Fruit fly (Drosophila melanogaster): Measurements from ENCODE around the gene CG8012.
"Not testable (repeated sequence)": the region's sequence is repeated elsewhere in the genome, so short reads cannot be mapped to it uniquely, and the experiment has no call there.

The CG8012 gene

DNA sequence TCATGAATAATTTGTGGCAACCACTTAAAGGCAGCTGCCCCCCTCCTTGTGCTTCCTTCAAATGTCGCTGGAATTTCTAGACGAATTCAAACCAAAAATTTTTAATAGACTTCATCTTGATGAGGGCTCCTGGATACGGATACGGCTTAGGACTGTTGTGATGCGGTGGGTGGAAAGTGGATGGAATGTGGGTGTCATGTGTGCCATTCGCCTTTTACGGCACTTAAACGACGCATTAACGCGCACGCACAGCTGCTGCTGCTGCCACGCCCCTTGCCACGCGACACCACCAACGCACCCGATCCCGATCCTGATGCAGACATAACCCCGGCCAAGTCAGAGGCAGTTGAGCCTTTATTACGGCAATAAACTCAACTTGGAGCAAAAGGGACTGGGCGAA is 4.6 kb downstream of the CG8012 start:
- TF ChIP-seq CG34406 (GFP tag; optimal IDR thresholded peaks at IDR 0.05) (no peak), dsx (GFP tag; optimal IDR thresholded peaks at IDR 0.05; ENCODE audit: poor library complexity, severe bottlenecking) (no peak), CG7368 (GFP tag; optimal IDR thresholded peaks at IDR 0.05) (no peak), fkh (GFP tag; optimal IDR thresholded peaks at IDR 0.05) (no peak), Hr39 (GFP tag; optimal IDR thresholded peaks at IDR 0.05) (no peak), CG3032 (tag; optimal IDR thresholded peaks at IDR 0.05) (no peak), net (GFP tag; optimal IDR thresholded peaks at IDR 0.05) (no peak), CG6792 (GFP tag; optimal IDR thresholded peaks at IDR 0.05) (no peak), svp (GFP tag) (no peak), CG6276 (GFP tag; optimal IDR thresholded peaks at IDR 0.05) (no peak), CG11762 (GFP tag; optimal IDR thresholded peaks at IDR 0.05; ENCODE audit: insufficient read depth) (no peak)

DNA sequence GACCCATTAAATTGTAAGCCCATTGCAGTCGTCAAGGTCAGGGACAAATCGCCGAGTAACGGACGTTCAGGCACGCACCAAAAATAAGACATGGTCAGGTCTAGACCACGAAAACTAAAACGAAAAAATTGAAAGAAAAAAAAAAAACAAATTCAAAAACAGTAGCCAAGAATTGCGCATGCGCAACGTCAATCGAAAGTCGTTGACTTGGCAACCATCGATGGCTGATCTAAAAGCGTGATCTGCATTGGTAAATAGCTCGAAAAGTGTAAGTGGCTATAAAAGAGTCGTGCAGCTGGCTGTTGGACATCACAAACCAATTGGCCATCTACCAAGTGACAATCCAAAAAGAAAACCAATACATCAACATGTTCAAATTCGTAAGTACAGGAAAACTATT is 6.8 kb downstream of the CG8012 start, which contains the start of gene CG13678:
CG13678 (plus strand) TSS at position 307 of the 400 bp plus-strand sequence.
- no peak for TF ChIP-seq CG6163 (GFP tag; IDR thresholded peaks at IDR 0.05)
- no peak for TF ChIP-seq CG6792 (GFP tag; optimal IDR thresholded peaks at IDR 0.05)
- TF ChIP-seq Ets21C (GFP tag; optimal IDR thresholded peaks at IDR 0.05) = no peak
- TF ChIP-seq CG10631 (GFP tag; optimal IDR thresholded peaks at IDR 0.05) = no peak
- TF ChIP-seq Smox (GFP tag; optimal IDR thresholded peaks at IDR 0.05) = no peak
- no peak for TF ChIP-seq Hr4 (GFP tag; optimal IDR thresholded peaks at IDR 0.05)
- no peak for TF ChIP-seq CG11762 (GFP tag; optimal IDR thresholded peaks at IDR 0.05; ENCODE audit: insufficient read depth)
- TF ChIP-seq CG6276 (GFP tag; optimal IDR thresholded peaks at IDR 0.05) = no peak
- TF ChIP-seq Sox15 (GFP tag; optimal IDR thresholded peaks at IDR 0.05) = no peak

DNA sequence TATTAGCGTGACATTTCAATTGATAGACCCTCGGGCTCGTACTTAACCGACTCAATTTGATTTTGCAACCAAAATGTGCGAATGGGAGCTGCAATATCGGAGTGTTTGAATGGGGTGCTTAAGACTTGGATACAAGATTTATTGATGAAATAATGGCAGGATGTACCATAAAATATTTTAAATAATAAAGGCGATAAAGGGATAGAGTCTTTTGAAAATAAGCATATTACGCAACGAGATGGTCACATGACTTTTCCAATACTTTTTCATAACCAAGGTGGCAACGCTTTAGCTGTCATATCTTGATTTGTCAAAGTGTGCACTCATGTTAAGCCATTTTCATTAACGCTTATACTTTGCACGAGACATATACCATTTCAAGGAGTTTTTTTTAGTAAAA is 13.8 kb downstream of the CG8012 start, which contains the start of gene eIF4E3:
eIF4E3 (plus strand) TSS at position 301 of the 400 bp plus-strand sequence.
- TF ChIP-seq Eip75B (GFP tag; optimal IDR thresholded peaks at IDR 0.05) (no peak), Hr38 (GFP tag; optimal IDR thresholded peaks at IDR 0.05) (no peak), Gug (GFP tag; IDR thresholded peaks at IDR 0.05) (no peak), CG6163 (GFP tag; IDR thresholded peaks at IDR 0.05) (no peak), CG1621 (tag; optimal IDR thresholded peaks at IDR 0.05) (no peak)

DNA sequence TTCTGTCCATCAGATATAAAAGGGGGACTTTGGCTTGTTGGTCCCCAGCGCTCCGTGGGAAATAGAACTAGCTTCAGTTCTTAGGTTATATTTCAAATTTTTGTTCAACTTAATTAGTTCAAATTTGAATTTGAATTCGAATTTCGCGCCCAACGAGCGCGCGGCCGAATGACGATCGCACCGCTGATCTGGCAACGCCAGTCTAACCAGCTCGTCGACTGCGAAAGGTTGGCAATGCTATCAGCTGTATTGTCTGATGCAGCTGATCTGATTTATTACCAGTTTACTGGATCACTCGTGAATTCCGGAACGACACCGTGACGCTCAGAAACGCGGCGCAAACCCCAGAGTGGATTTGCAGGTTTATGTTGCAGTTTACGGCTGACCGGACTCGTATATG is 23.3 kb downstream of the CG8012 start, which contains the start of gene Dscam4:
Dscam4 (plus strand) TSS at position 301 of the 400 bp plus-strand sequence.
- not testable (repeated sequence) for TF ChIP-seq CG1621 (tag; optimal IDR thresholded peaks at IDR 0.05); ss (GFP tag; optimal IDR thresholded peaks at IDR 0.05); CG11762 (GFP tag; optimal IDR thresholded peaks at IDR 0.05; ENCODE audit: insufficient read depth)

DNA sequence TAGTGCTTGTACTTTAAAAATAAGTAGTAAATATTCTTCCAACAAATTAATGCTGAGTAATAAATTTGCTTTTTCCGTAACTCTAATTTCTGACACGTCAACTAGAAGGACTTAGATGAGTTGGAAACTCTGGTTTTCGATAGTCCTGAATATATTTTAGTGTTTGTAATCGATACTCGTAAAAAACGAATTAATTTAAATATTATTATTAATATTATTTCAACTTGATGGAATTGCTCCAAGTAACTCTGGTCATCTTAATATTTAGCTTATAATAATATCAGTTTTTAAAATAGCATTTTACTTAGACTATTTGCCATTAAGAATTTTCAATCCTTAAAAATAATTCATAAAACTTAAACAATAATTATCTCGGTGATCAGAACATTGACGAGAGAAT is 25.4 kb downstream of the CG8012 start, which contains the start of gene CG7213:
CG7213 (minus strand) TSS at position 101 of the 400 bp plus-strand sequence.
- TF ChIP-seq CG32006 (GFP tag; optimal IDR thresholded peaks at IDR 0.05) (no peak), CG34406 (GFP tag; optimal IDR thresholded peaks at IDR 0.05) (no peak), CG1621 (tag; optimal IDR thresholded peaks at IDR 0.05) (no peak), Lpt (GFP tag; optimal IDR thresholded peaks at IDR 0.05) (no peak), CG10669 (GFP tag; optimal IDR thresholded peaks at IDR 0.05) (no peak), Smox (GFP tag; optimal IDR thresholded peaks at IDR 0.05) (no peak), vri (GFP tag; optimal IDR thresholded peaks at IDR 0.05) (no peak), Ets96B (tag; optimal IDR thresholded peaks at IDR 0.05) (no peak), Sox102F (GFP tag; optimal IDR thresholded peaks at IDR 0.05) (no peak), svp (GFP tag) (no peak), lz (GFP tag; optimal IDR thresholded peaks at IDR 0.05) (no peak)

DNA sequence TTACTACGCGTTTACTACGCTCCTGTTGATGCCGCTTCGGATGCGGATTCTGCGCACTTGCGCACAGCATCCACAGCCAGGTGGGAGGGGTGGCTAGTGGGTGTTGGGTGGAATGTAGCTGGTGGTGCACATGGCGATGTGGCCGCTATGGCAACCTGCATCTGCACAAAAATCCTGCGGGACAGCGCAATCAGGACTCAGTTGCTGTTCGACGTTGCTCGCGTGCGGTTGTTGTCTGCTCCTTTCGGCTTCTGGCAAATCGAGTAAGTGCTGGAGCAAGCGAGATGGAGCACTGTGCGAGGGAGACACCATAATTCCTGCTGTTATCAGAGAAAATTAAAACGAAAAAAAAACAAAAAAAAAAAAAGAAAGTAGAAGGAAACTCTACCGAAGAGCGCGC is 25.9 kb downstream of the CG8012 start:
- TF ChIP-seq eg (GFP tag; IDR thresholded peaks at IDR 0.05) (peak; percentile 63; the same call in 1 of the 3 replicates), fd85E (GFP tag; optimal IDR thresholded peaks at IDR 0.05) (no peak), ss (GFP tag; optimal IDR thresholded peaks at IDR 0.05) (peak in 1 of 2 experiments; percentile 21), CG8319 (GFP tag; optimal IDR thresholded peaks at IDR 0.05) (no peak), Eip78C (GFP tag) (peak; percentile 39), dsx (GFP tag; optimal IDR thresholded peaks at IDR 0.05; ENCODE audit: poor library complexity, severe bottlenecking) (no peak), CG7368 (GFP tag; optimal IDR thresholded peaks at IDR 0.05) (peak; percentile 41), Sox102F (GFP tag; optimal IDR thresholded peaks at IDR 0.05) (no peak), vri (GFP tag; optimal IDR thresholded peaks at IDR 0.05) (no peak), CG6808 (GFP tag; optimal IDR thresholded peaks at IDR 0.05) (peak; percentile 23), CG6163 (GFP tag; IDR thresholded peaks at IDR 0.05) (peak; percentile 35; the same call in 1 of the 3 replicates)
